Fruit fly (Drosophila melanogaster) whole organism, adult: ENCODE measurements around the gene Aldh7A1.

Experiments
- CG1620 ChIP-seq: fragments of 200-800 bp; sonication (Bioruptor generic); optimal IDR thresholded peaks from 2 replicates; lab custom pipeline; 2016; ENCODE audit warnings: missing biosample characterization, missing genetic modification characterization
- CG5204 ChIP-seq: fragments of 200-800 bp; sonication (Bioruptor generic); optimal IDR thresholded peaks from 2 replicates; lab custom pipeline; 2016; ENCODE audit warnings: missing biosample characterization, missing genetic modification characterization
- CG7045 ChIP-seq: fragments of 200-800 bp; sonication (Bioruptor generic); optimal IDR thresholded peaks from 2 replicates; lab custom pipeline; 2017; ENCODE audit warnings: missing biosample characterization, mild to moderate bottlenecking, missing genetic modification characterization
- CG7101 ChIP-seq: fragments of 200-800 bp; sonication (Bioruptor generic); optimal IDR thresholded peaks from 2 replicates; lab custom pipeline; 2018; ENCODE audit warnings: missing biosample characterization, mild to moderate bottlenecking, missing genetic modification characterization, moderate library complexity
- Clk ChIP-seq: fragments of 200-800 bp; sonication (Bioruptor generic); optimal IDR thresholded peaks from 2 replicates; lab custom pipeline; 2017; ENCODE audit warnings: missing biosample characterization, missing genetic modification characterization
- Crg-1 ChIP-seq: fragments of 200-800 bp; sonication (Bioruptor generic); optimal IDR thresholded peaks from 2 replicates; lab custom pipeline; 2016; ENCODE audit warnings: missing biosample characterization, missing genetic modification characterization
- Mnt ChIP-seq: fragments of 200-800 bp; sonication (Bioruptor generic); optimal IDR thresholded peaks from 2 replicates; lab custom pipeline; 2016; ENCODE audit warnings: missing biosample characterization, mild to moderate bottlenecking, missing genetic modification characterization
- bab1 ChIP-seq: fragments of 200-800 bp; sonication (Bioruptor generic); optimal IDR thresholded peaks from 3 replicates; lab custom pipeline; 2019; ENCODE audit warnings: missing biosample characterization, mild to moderate bottlenecking, missing genetic modification characterization, moderate library complexity
- cic ChIP-seq: fragments of 200-800 bp; sonication (Bioruptor generic); optimal IDR thresholded peaks from 2 replicates; lab custom pipeline; 2017; ENCODE audit warnings: missing biosample characterization, mild to moderate bottlenecking, missing genetic modification characterization, moderate library complexity
- kay ChIP-seq: fragments of 200-800 bp; sonication (Bioruptor generic); peaks from one replicate; lab custom pipeline; 2016; ENCODE audit warnings: missing biosample characterization, missing genetic modification characterization, borderline replicate concordance
- pad ChIP-seq: fragments of 200-800 bp; sonication (Bioruptor generic); optimal IDR thresholded peaks from 3 replicates; lab custom pipeline; 2017; ENCODE audit warnings: missing biosample characterization, missing genetic modification characterization, mild to moderate bottlenecking, moderate library complexity, missing genetic modification reagents
- tj ChIP-seq: fragments of 200-800 bp; sonication (Bioruptor generic); optimal IDR thresholded peaks from 3 replicates; lab custom pipeline; 2017; ENCODE audit warnings: missing biosample characterization, mild to moderate bottlenecking, missing genetic modification characterization, moderate library complexity
- toe ChIP-seq: fragments of 200-800 bp; sonication (Bioruptor generic); optimal IDR thresholded peaks from 2 replicates; lab custom pipeline; 2016; ENCODE audit warnings: missing biosample characterization, missing genetic modification characterization

- TF ChIP-seq CG5204 (GFP tag; lab: Kevin White, UChicago): no peak
- TF ChIP-seq CG7101 (tag; lab: Kevin White, UChicago): peak; percentile 74
- TF ChIP-seq kay (GFP tag; lab: Kevin White, UChicago): peak; percentile 71
- peak; percentile 32 for TF ChIP-seq CG1620 (GFP tag; lab: Kevin White, UChicago)
- no peak for TF ChIP-seq toe (GFP tag; lab: Kevin White, UChicago)
- TF ChIP-seq Crg-1 (GFP tag; lab: Kevin White, UChicago): peak; percentile 8
- TF ChIP-seq Mnt (GFP tag; lab: Kevin White, UChicago): peak; percentile 36
- TF ChIP-seq Clk: no peak
- peak; percentile 46 for TF ChIP-seq tj (GFP tag; lab: Kevin White, UChicago)
- peak; percentile 21 for TF ChIP-seq cic (GFP tag; lab: Kevin White, UChicago)
- peak; percentile 77 for TF ChIP-seq bab1
- TF ChIP-seq CG7045 (GFP tag; lab: Kevin White, UChicago): peak; percentile 62
- TF ChIP-seq pad: peak; percentile 43
These were observed 4.6 kb downstream of the Aldh7A1 start, which contains the start of gene Max for dm6 chr3L:19264141-19264487.
